Fruit fly (Drosophila melanogaster) whole organism, adult: ENCODE measurements around the gene mRpL14.

Source experiments
- CG11617 ChIP-seq: fragments of 200-800 bp; sonication (Bioruptor generic); optimal IDR thresholded peaks from 2 replicates; lab custom pipeline; 2017; ENCODE audit warnings: mild to moderate bottlenecking, missing biosample characterization, missing genetic modification reagents, missing genetic modification characterization
- CG12768 ChIP-seq: fragments of 200-800 bp; sonication (Bioruptor generic); optimal IDR thresholded peaks from 2 replicates; lab custom pipeline; 2017; ENCODE audit warnings: missing biosample characterization, missing genetic modification characterization, mild to moderate bottlenecking, moderate library complexity, missing genetic modification reagents
- CG14711 ChIP-seq: fragments of 200-800 bp; sonication (Bioruptor generic); optimal IDR thresholded peaks from 2 replicates; lab custom pipeline; 2018; ENCODE audit warnings: missing biosample characterization, mild to moderate bottlenecking, missing genetic modification characterization, moderate library complexity
- CG1620 ChIP-seq: fragments of 200-800 bp; sonication (Bioruptor generic); optimal IDR thresholded peaks from 2 replicates; lab custom pipeline; 2016; ENCODE audit warnings: missing biosample characterization, missing genetic modification characterization
- CG33017 ChIP-seq: fragments of 200-800 bp; sonication (Bioruptor generic); optimal IDR thresholded peaks from 2 replicates; lab custom pipeline; 2018; ENCODE audit warnings: missing biosample characterization, mild to moderate bottlenecking, missing genetic modification characterization, moderate library complexity
- CG5204 ChIP-seq: fragments of 200-800 bp; sonication (Bioruptor generic); optimal IDR thresholded peaks from 2 replicates; lab custom pipeline; 2016; ENCODE audit warnings: missing biosample characterization, missing genetic modification characterization
- CG7045 ChIP-seq: fragments of 200-800 bp; sonication (Bioruptor generic); optimal IDR thresholded peaks from 2 replicates; lab custom pipeline; 2017; ENCODE audit warnings: missing biosample characterization, mild to moderate bottlenecking, missing genetic modification characterization
- CG7101 ChIP-seq: fragments of 200-800 bp; sonication (Bioruptor generic); optimal IDR thresholded peaks from 2 replicates; lab custom pipeline; 2018; ENCODE audit warnings: missing biosample characterization, mild to moderate bottlenecking, missing genetic modification characterization, moderate library complexity
- Clk ChIP-seq: fragments of 200-800 bp; sonication (Bioruptor generic); optimal IDR thresholded peaks from 2 replicates; lab custom pipeline; 2017; ENCODE audit warnings: missing biosample characterization, missing genetic modification characterization
- Crg-1 ChIP-seq: fragments of 200-800 bp; sonication (Bioruptor generic); optimal IDR thresholded peaks from 2 replicates; lab custom pipeline; 2016; ENCODE audit warnings: missing biosample characterization, missing genetic modification characterization
- Hr96 ChIP-seq: fragments of 200-800 bp; sonication (Bioruptor generic); optimal IDR thresholded peaks from 2 replicates; lab custom pipeline; 2016; ENCODE audit warnings: missing biosample characterization, missing genetic modification characterization
- Mnt ChIP-seq: fragments of 200-800 bp; sonication (Bioruptor generic); optimal IDR thresholded peaks from 2 replicates; lab custom pipeline; 2016; ENCODE audit warnings: missing biosample characterization, mild to moderate bottlenecking, missing genetic modification characterization
- bab1 ChIP-seq: fragments of 200-800 bp; sonication (Bioruptor generic); optimal IDR thresholded peaks from 3 replicates; lab custom pipeline; 2019; ENCODE audit warnings: missing biosample characterization, mild to moderate bottlenecking, missing genetic modification characterization, moderate library complexity
- cic ChIP-seq: fragments of 200-800 bp; sonication (Bioruptor generic); optimal IDR thresholded peaks from 2 replicates; lab custom pipeline; 2017; ENCODE audit warnings: missing biosample characterization, mild to moderate bottlenecking, missing genetic modification characterization, moderate library complexity
- cnc ChIP-seq, 2 experiments: fragments of >200 bp; optimal IDR thresholded peaks; 2 replicates each; lab custom pipeline; 2017
- kay ChIP-seq: fragments of 200-800 bp; sonication (Bioruptor generic); peaks from one replicate; lab custom pipeline; 2016; ENCODE audit warnings: missing biosample characterization, missing genetic modification characterization, borderline replicate concordance
- ovo ChIP-seq: fragments of 200-800 bp; sonication (Bioruptor generic); optimal IDR thresholded peaks from 2 replicates; lab custom pipeline; 2016; ENCODE audit warnings: missing biosample characterization, missing genetic modification characterization
- pad ChIP-seq: fragments of 200-800 bp; sonication (Bioruptor generic); optimal IDR thresholded peaks from 3 replicates; lab custom pipeline; 2017; ENCODE audit warnings: missing biosample characterization, missing genetic modification characterization, mild to moderate bottlenecking, moderate library complexity, missing genetic modification reagents
- tj ChIP-seq: fragments of 200-800 bp; sonication (Bioruptor generic); optimal IDR thresholded peaks from 3 replicates; lab custom pipeline; 2017; ENCODE audit warnings: missing biosample characterization, mild to moderate bottlenecking, missing genetic modification characterization, moderate library complexity
- toe ChIP-seq: fragments of 200-800 bp; sonication (Bioruptor generic); optimal IDR thresholded peaks from 2 replicates; lab custom pipeline; 2016; ENCODE audit warnings: missing biosample characterization, missing genetic modification characterization

mRpL14 gene

DNA sequence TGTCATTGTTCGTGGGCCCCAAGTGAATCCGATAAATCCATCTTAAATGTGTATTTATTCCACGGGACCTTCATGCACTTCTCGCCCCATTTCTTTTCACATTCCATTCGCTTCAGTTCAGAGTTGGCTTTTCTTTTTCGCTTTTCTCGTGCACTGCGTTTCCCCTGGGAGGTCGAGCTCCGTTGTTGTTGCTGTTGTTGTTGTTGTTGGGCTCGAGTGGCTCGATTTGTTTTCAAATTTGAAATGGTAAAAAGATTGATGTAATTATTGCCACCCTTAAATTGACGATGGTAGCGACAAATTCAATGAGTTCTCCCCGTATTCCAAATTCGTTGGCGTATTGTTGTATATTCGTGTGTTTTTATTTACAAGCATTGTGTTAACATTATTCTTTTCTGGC is 23.6 kb downstream of the mRpL14 start:
- TF ChIP-seq toe (GFP tag; lab: Kevin White, UChicago): no peak
- TF ChIP-seq CG11617: no peak
- TF ChIP-seq CG5204 (GFP tag; lab: Kevin White, UChicago): no peak
- TF ChIP-seq Hr96: no peak
- no peak for TF ChIP-seq Crg-1 (GFP tag; lab: Kevin White, UChicago)
- TF ChIP-seq CG14711 (tag; lab: Kevin White, UChicago): no peak
- TF ChIP-seq Mnt (GFP tag; lab: Kevin White, UChicago): no peak
- TF ChIP-seq kay: no peak
- no peak for TF ChIP-seq ovo
- no peak for TF ChIP-seq bab1 (GFP tag; lab: Kevin White, UChicago)

DNA sequence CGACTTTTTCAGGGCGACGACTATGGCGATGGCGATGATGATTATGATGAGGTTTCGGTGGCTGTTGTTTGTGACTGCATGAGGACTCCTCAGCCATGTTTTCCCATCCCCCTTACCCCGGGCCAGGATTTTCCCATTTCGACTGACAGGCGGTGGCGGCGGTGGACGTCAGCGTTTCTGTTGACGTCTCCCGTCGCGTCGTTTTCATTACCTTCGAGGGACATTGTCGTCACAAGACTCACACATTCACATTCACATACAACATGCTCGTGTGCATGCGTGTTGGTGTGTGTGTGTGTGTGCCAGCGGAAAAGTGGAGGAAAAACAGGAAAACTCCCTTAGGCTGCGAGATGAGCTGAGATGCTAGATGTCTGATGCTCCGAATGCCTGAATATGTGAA is 24.7 kb downstream of the mRpL14 start:
- TF ChIP-seq cnc (optimal IDR thresholded peaks at IDR 0.05; lab: Kevin White, UChicago) (no peak), CG33017 (no peak), Hr96 (no peak), Clk (GFP tag; lab: Kevin White, UChicago) (no peak), cic (GFP tag; lab: Kevin White, UChicago) (no peak), CG7101 (no peak), kay (no peak), ovo (no peak), CG11617 (no peak), CG5204 (GFP tag; lab: Kevin White, UChicago) (no peak), CG12768 (GFP tag; lab: Kevin White, UChicago) (no peak), bab1 (GFP tag; lab: Kevin White, UChicago) (no peak), pad (GFP tag; lab: Kevin White, UChicago) (no peak)

DNA sequence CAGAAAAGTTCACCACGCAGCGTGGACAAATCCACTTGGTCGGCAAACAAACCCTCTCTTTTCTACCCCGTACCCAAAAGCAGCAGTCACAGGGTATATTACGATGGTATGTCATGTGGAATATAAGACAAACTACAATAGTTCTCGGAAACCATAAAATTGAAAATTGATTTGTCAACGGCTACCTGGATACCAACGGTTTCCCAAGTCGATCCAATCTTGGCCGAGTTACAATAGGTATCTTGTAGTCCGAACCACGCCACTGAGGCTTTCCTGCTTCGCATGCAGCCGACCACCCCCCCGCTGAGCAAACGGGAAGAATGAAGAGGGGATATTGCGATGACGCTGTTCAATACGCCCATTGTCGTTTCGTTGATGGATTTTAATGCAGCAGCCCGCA is 26.1 kb downstream of the mRpL14 start:
- no peak for TF ChIP-seq CG33017
- no peak for TF ChIP-seq kay
- no peak for TF ChIP-seq CG7045 (GFP tag; lab: Kevin White, UChicago)
- TF ChIP-seq Clk (GFP tag; lab: Kevin White, UChicago): no peak
- TF ChIP-seq tj (GFP tag; lab: Kevin White, UChicago): no peak
- no peak for TF ChIP-seq ovo
- no peak for TF ChIP-seq CG12768 (GFP tag; lab: Kevin White, UChicago)

- TF ChIP-seq CG1620 (GFP tag; lab: Kevin White, UChicago): no peak
- peak; percentile 98 for TF ChIP-seq pad (GFP tag; lab: Kevin White, UChicago)
- peak; percentile 71 for TF ChIP-seq tj (GFP tag; lab: Kevin White, UChicago)
- no peak for TF ChIP-seq Clk (GFP tag; lab: Kevin White, UChicago)
- TF ChIP-seq Mnt (GFP tag; lab: Kevin White, UChicago): peak; percentile 14
- peak; percentile 7 for TF ChIP-seq CG7101
- peak; percentile 15 for TF ChIP-seq bab1 (GFP tag; lab: Kevin White, UChicago)
Observed at dm6 chrX:2317347-2317832, 27.1 kb downstream of the mRpL14 start.

dm6 chrX:2308403-2308965 is 36.0 kb downstream of the mRpL14 start:
- TF ChIP-seq Clk (GFP tag; lab: Kevin White, UChicago): no peak
- no peak for TF ChIP-seq bab1 (GFP tag; lab: Kevin White, UChicago)
- no peak for TF ChIP-seq tj (GFP tag; lab: Kevin White, UChicago)
- no peak for TF ChIP-seq CG33017
- TF ChIP-seq Mnt (GFP tag; lab: Kevin White, UChicago): no peak
- TF ChIP-seq Crg-1 (GFP tag; lab: Kevin White, UChicago): no peak
- no peak for TF ChIP-seq CG5204 (GFP tag; lab: Kevin White, UChicago)
- TF ChIP-seq CG12768 (GFP tag; lab: Kevin White, UChicago): no peak
- no peak for TF ChIP-seq pad (GFP tag; lab: Kevin White, UChicago)

dm6 chrX:2307564-2307963 is 36.9 kb downstream of the mRpL14 start:
- TF ChIP-seq CG7045 (GFP tag; lab: Kevin White, UChicago): no peak
- TF ChIP-seq kay: no peak
- no peak for TF ChIP-seq CG33017
- no peak for TF ChIP-seq cic (GFP tag; lab: Kevin White, UChicago)
- no peak for TF ChIP-seq bab1 (GFP tag; lab: Kevin White, UChicago)
- TF ChIP-seq Mnt (GFP tag; lab: Kevin White, UChicago): no peak
- no peak for TF ChIP-seq CG11617
- TF ChIP-seq pad (GFP tag; lab: Kevin White, UChicago): no peak
- TF ChIP-seq tj (GFP tag; lab: Kevin White, UChicago): no peak
- TF ChIP-seq CG1620 (GFP tag; lab: Kevin White, UChicago): no peak
- TF ChIP-seq toe (GFP tag; lab: Kevin White, UChicago): no peak
- no peak for TF ChIP-seq Clk (GFP tag; lab: Kevin White, UChicago)
- TF ChIP-seq Crg-1 (GFP tag; lab: Kevin White, UChicago): no peak

DNA sequence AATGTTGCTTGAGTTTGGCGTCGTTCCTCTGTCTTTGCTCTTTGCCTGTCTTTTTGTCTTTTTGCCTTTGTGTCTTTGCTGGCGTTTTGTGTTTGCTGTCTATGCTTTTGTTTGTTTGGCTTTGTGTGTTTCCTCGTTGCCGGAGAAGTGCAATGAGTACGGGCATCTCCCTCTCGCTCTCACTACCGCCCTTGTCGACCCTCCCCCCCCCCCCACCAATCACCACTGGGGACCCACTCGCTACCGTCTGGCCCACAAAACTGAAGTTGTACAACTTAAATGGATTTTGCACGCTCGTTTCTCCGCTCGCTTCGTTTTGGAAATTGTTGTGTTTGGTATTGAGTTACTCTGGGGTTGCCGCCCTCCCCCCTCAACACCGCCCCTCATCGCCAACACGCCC is 37.7 kb downstream of the mRpL14 start:
- TF ChIP-seq ovo (no peak), pad (GFP tag; lab: Kevin White, UChicago) (no peak), CG11617 (no peak), CG5204 (GFP tag; lab: Kevin White, UChicago) (no peak), cnc (optimal IDR thresholded peaks at IDR 0.05; lab: Kevin White, UChicago) (no peak), CG12768 (GFP tag; lab: Kevin White, UChicago) (no peak), Hr96 (no peak), cic (GFP tag; lab: Kevin White, UChicago) (no peak)
